Fruit fly (Drosophila melanogaster) whole organism, prepupa: Measurements from ENCODE around the gene Sxl.

Source experiments
- CG11902 ChIP-seq: fragments of 200-800 bp; sonication (Bioruptor generic); optimal IDR thresholded peaks from 3 replicates; lab custom pipeline; 2016; ENCODE audit warnings: missing biosample characterization, missing genetic modification characterization
- CG3919 ChIP-seq: fragments of 200-800 bp; sonication (Bioruptor generic); optimal IDR thresholded peaks from 3 replicates; lab custom pipeline; 2016; ENCODE audit warnings: missing biosample characterization, missing genetic modification characterization
- Gug ChIP-seq: fragments of 200-800 bp; sonication (Bioruptor generic); IDR thresholded peaks from 2 replicates; pipeline ENCODE4 v1.3.6; 2022; ENCODE audit warnings: missing biosample characterization, missing genetic modification characterization
- Hr4 ChIP-seq: fragments of 200-800 bp; sonication (Bioruptor generic); optimal IDR thresholded peaks from 3 replicates; lab custom pipeline; 2016; ENCODE audit warnings: missing biosample characterization, missing genetic modification characterization
- Smox ChIP-seq: fragments of 200-800 bp; sonication (Bioruptor generic); optimal IDR thresholded peaks from 3 replicates; lab custom pipeline; 2016; ENCODE audit warnings: missing biosample characterization, missing genetic modification characterization
- Sox14 ChIP-seq: fragments of 200-800 bp; sonication (Bioruptor generic); optimal IDR thresholded peaks from 3 replicates; lab custom pipeline; 2016; ENCODE audit warnings: missing biosample characterization, missing genetic modification characterization
- dac ChIP-seq: fragments of 200-800 bp; sonication (Bioruptor generic); optimal IDR thresholded peaks from 2 replicates; lab custom pipeline; 2017; ENCODE audit warnings: missing biosample characterization, mild to moderate bottlenecking, missing genetic modification characterization
- eg ChIP-seq: fragments of 200-800 bp; sonication (Bioruptor generic); IDR thresholded peaks from 3 replicates; pipeline ENCODE4 v1.3.6; 2022; ENCODE audit warnings: missing biosample characterization, missing genetic modification characterization
- spab ChIP-seq: fragments of 200-800 bp; sonication (Bioruptor generic); optimal IDR thresholded peaks from 2 replicates; lab custom pipeline; 2017; ENCODE audit warnings: missing biosample characterization, mild to moderate bottlenecking, missing genetic modification characterization, missing genetic modification reagents
- svp ChIP-seq: fragments of 200-800 bp; sonication (Bioruptor generic); peaks from one replicate; lab custom pipeline; 2016; ENCODE audit warnings: missing biosample characterization, missing genetic modification characterization
- vri ChIP-seq: fragments of 200-800 bp; sonication (Bioruptor generic); optimal IDR thresholded peaks from 3 replicates; lab custom pipeline; 2016; ENCODE audit warnings: missing biosample characterization, mild to moderate bottlenecking, missing genetic modification characterization

DNA sequence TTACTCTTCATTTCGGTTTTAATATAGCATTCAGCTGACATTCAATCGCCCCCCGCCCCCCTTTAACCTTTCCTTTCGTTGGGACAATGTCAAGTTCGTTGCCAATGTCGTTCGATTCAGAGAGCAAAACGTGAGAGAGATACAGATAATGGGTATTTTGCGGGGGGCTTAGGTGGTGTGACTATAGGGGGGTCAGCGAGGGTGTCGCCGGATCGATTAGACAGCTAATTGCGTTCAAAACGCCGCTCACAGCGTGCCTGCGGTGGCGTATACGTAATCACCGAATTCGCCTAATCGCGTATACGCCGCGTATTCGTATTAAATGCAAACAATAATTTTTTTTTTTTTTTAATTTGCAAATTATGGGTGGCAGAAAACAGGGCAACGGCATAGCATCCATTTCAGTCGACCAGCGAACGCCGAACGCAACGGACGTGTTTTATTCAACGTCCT lies 28.8 kb downstream of the Sxl start, which contains the start of gene CG4607:
- TF ChIP-seq vri (GFP tag; lab: Kevin White, UChicago): peak; percentile 74
- no peak for TF ChIP-seq CG11902
- no peak for TF ChIP-seq Gug (GFP tag; lab: Robert Waterston, UW)
- peak; percentile 92 for TF ChIP-seq svp (GFP tag; lab: Kevin White, UChicago)
- no peak for TF ChIP-seq Smox (GFP tag; lab: Kevin White, UChicago)
- no peak for TF ChIP-seq spab (GFP tag; lab: Kevin White, UChicago)
- TF ChIP-seq dac: no peak
- TF ChIP-seq Sox14 (GFP tag; lab: Kevin White, UChicago): no peak
- TF ChIP-seq eg: no peak
- no peak for TF ChIP-seq Hr4 (GFP tag; lab: Kevin White, UChicago)
- TF ChIP-seq CG3919: no peak
